Fruit fly (Drosophila melanogaster) whole organism, prepupa: Measurements from ENCODE around the gene CG5707.
A peak's percentile ranks its signal among the peaks of the same experiment; 100 is the strongest.

ENCODE experiments used
- CG10631 ChIP-seq: fragments of 200-800 bp; sonication (Bioruptor generic); optimal IDR thresholded peaks from 2 replicates; lab custom pipeline; 2016; ENCODE audit warnings: missing biosample characterization, missing genetic modification characterization
- CG10669 ChIP-seq: fragments of 200-800 bp; sonication (Bioruptor generic); optimal IDR thresholded peaks from 3 replicates; lab custom pipeline; 2018; ENCODE audit warnings: missing biosample characterization, mild to moderate bottlenecking, missing genetic modification characterization, moderate library complexity
- CG11294 ChIP-seq: fragments of 200-800 bp; sonication (Bioruptor generic); IDR thresholded peaks from 2 replicates; pipeline ENCODE4 v1.3.6; 2022; ENCODE audit warnings: missing biosample characterization, missing genetic modification characterization
- CG15336 ChIP-seq: fragments of 200-800 bp; sonication (Bioruptor generic); IDR thresholded peaks from 2 replicates; pipeline ENCODE4 v1.3.6; 2022; ENCODE audit warnings: missing biosample characterization, missing genetic modification characterization
- CG1621 ChIP-seq: fragments of 200-800 bp; sonication (Bioruptor generic); optimal IDR thresholded peaks from 3 replicates; lab custom pipeline; 2018; ENCODE audit warnings: missing biosample characterization, mild to moderate bottlenecking, missing genetic modification characterization
- CG16779 ChIP-seq: fragments of 200-800 bp; sonication (Bioruptor generic); optimal IDR thresholded peaks from 3 replicates; lab custom pipeline; 2017; ENCODE audit warnings: missing biosample characterization, mild to moderate bottlenecking, missing genetic modification characterization
- CG3032 ChIP-seq: fragments of 200-800 bp; optimal IDR thresholded peaks from 2 replicates; lab custom pipeline; 2019; ENCODE audit warnings: missing biosample characterization, mild to moderate bottlenecking, missing genetic modification characterization, moderate library complexity
- CG32006 ChIP-seq: fragments of 200-800 bp; sonication (Bioruptor generic); optimal IDR thresholded peaks from 3 replicates; lab custom pipeline; 2017; ENCODE audit warnings: missing biosample characterization, mild to moderate bottlenecking, missing genetic modification characterization
- CG34406 ChIP-seq: fragments of 200-800 bp; sonication (Bioruptor generic); optimal IDR thresholded peaks from 3 replicates; lab custom pipeline; 2016; ENCODE audit warnings: missing biosample characterization, missing genetic modification characterization
- CG3919 ChIP-seq: fragments of 200-800 bp; sonication (Bioruptor generic); optimal IDR thresholded peaks from 3 replicates; lab custom pipeline; 2016; ENCODE audit warnings: missing biosample characterization, missing genetic modification characterization
- CG6808 ChIP-seq: fragments of 200-800 bp; sonication (Bioruptor generic); optimal IDR thresholded peaks from 3 replicates; lab custom pipeline; 2017; ENCODE audit warnings: missing biosample characterization, missing genetic modification characterization, mild to moderate bottlenecking, moderate library complexity, missing genetic modification reagents
- CG7368 ChIP-seq: fragments of 200-800 bp; sonication (Bioruptor generic); optimal IDR thresholded peaks from 3 replicates; lab custom pipeline; 2016; ENCODE audit warnings: missing biosample characterization, missing genetic modification characterization
- CG8632 ChIP-seq: fragments of 200-800 bp; sonication (Bioruptor generic); optimal IDR thresholded peaks from 3 replicates; lab custom pipeline; 2016; ENCODE audit warnings: missing biosample characterization, missing genetic modification characterization
- CG9139 ChIP-seq: fragments of 200-800 bp; sonication (Bioruptor generic); optimal IDR thresholded peaks from 3 replicates; lab custom pipeline; 2017; ENCODE audit warnings: missing biosample characterization, mild to moderate bottlenecking, missing genetic modification characterization
- Eip75B ChIP-seq: fragments of 200-800 bp; sonication (Bioruptor generic); optimal IDR thresholded peaks from 3 replicates; lab custom pipeline; 2016; ENCODE audit warnings: missing biosample characterization, missing genetic modification characterization
- Eip78C ChIP-seq: fragments of 200-800 bp; sonication (Bioruptor generic); peaks from one replicate; lab custom pipeline; 2016; ENCODE audit warnings: missing biosample characterization, missing genetic modification characterization
- Eip93F ChIP-seq: fragments of 200-800 bp; sonication (Bioruptor generic); optimal IDR thresholded peaks from 2 replicates; lab custom pipeline; 2016; ENCODE audit warnings: missing biosample characterization, mild to moderate bottlenecking, missing genetic modification characterization
- Ets96B ChIP-seq: fragments of 200-800 bp; optimal IDR thresholded peaks from 2 replicates; lab custom pipeline; 2019; ENCODE audit warnings: missing biosample characterization, mild to moderate bottlenecking, missing genetic modification characterization, moderate library complexity
- Gug ChIP-seq: fragments of 200-800 bp; sonication (Bioruptor generic); IDR thresholded peaks from 2 replicates; pipeline ENCODE4 v1.3.6; 2022; ENCODE audit warnings: missing biosample characterization, missing genetic modification characterization
- Hr38 ChIP-seq: sonication (Bioruptor generic); optimal IDR thresholded peaks from 2 replicates; lab custom pipeline; 2016; ENCODE audit warnings: missing biosample characterization, missing genetic modification characterization
- Hr39 ChIP-seq: fragments of 200-800 bp; sonication (Bioruptor generic); optimal IDR thresholded peaks from 2 replicates; lab custom pipeline; 2016; ENCODE audit warnings: missing biosample characterization, missing genetic modification characterization
- Hr4 ChIP-seq: fragments of 200-800 bp; sonication (Bioruptor generic); optimal IDR thresholded peaks from 3 replicates; lab custom pipeline; 2016; ENCODE audit warnings: missing biosample characterization, missing genetic modification characterization
- Lpt ChIP-seq: fragments of 200-800 bp; sonication (Bioruptor generic); optimal IDR thresholded peaks from 3 replicates; lab custom pipeline; 2016; ENCODE audit warnings: missing biosample characterization, missing genetic modification characterization
- OdsH ChIP-seq: fragments of 200-800 bp; sonication (Bioruptor generic); optimal IDR thresholded peaks from 3 replicates; lab custom pipeline; 2016; ENCODE audit warnings: missing biosample characterization, missing genetic modification characterization
- Smox ChIP-seq: fragments of 200-800 bp; sonication (Bioruptor generic); optimal IDR thresholded peaks from 3 replicates; lab custom pipeline; 2016; ENCODE audit warnings: missing biosample characterization, missing genetic modification characterization
- Sox102F ChIP-seq: fragments of 200-800 bp; sonication (Bioruptor generic); optimal IDR thresholded peaks from 2 replicates; lab custom pipeline; 2016; ENCODE audit warnings: missing biosample characterization, mild to moderate bottlenecking, missing genetic modification characterization
- Sox14 ChIP-seq: fragments of 200-800 bp; sonication (Bioruptor generic); optimal IDR thresholded peaks from 3 replicates; lab custom pipeline; 2016; ENCODE audit warnings: missing biosample characterization, missing genetic modification characterization
- cyc ChIP-seq: fragments of 200-800 bp; sonication (Bioruptor generic); optimal IDR thresholded peaks from 3 replicates; lab custom pipeline; 2016; ENCODE audit warnings: missing biosample characterization, missing genetic modification characterization
- dac ChIP-seq: fragments of 200-800 bp; sonication (Bioruptor generic); optimal IDR thresholded peaks from 2 replicates; lab custom pipeline; 2017; ENCODE audit warnings: missing biosample characterization, mild to moderate bottlenecking, missing genetic modification characterization
- fd85E ChIP-seq: fragments of 200-800 bp; sonication (Bioruptor generic); optimal IDR thresholded peaks from 3 replicates; lab custom pipeline; 2016; ENCODE audit warnings: missing biosample characterization, missing genetic modification characterization
- fkh ChIP-seq: fragments of 200-800 bp; sonication (Bioruptor generic); optimal IDR thresholded peaks from 3 replicates; lab custom pipeline; 2017; ENCODE audit warnings: missing biosample characterization, mild to moderate bottlenecking, missing genetic modification characterization, moderate library complexity
- net ChIP-seq: fragments of 200-800 bp; sonication (Bioruptor generic); optimal IDR thresholded peaks from 3 replicates; lab custom pipeline; 2016; ENCODE audit warnings: missing biosample characterization, missing genetic modification characterization
- pdm3 ChIP-seq: fragments of 200-800 bp; sonication (Bioruptor generic); optimal IDR thresholded peaks from 3 replicates; lab custom pipeline; 2016; ENCODE audit warnings: missing biosample characterization, missing genetic modification characterization
- salr ChIP-seq, 2 experiments: fragments of 200-800 bp; sonication (Bioruptor generic); optimal IDR thresholded peaks; 3 replicates each; lab custom pipeline; 2016 to 2018; ENCODE audit warnings: missing biosample characterization in 2 of 2, missing genetic modification characterization in 2 of 2, mild to moderate bottlenecking in 1 of 2
- svp ChIP-seq: fragments of 200-800 bp; sonication (Bioruptor generic); peaks from one replicate; lab custom pipeline; 2016; ENCODE audit warnings: missing biosample characterization, missing genetic modification characterization
- topi ChIP-seq: fragments of 200-800 bp; sonication (Bioruptor generic); optimal IDR thresholded peaks from 3 replicates; lab custom pipeline; 2016; ENCODE audit warnings: missing biosample characterization, missing genetic modification characterization
- vri ChIP-seq: fragments of 200-800 bp; sonication (Bioruptor generic); optimal IDR thresholded peaks from 3 replicates; lab custom pipeline; 2016; ENCODE audit warnings: missing biosample characterization, mild to moderate bottlenecking, missing genetic modification characterization

CG5707 gene

dm6 chr3L:2191994-2192450, at the start of gene CG5707:
Gene CG5707, minus strand, starts transcription at chr3L:2192221.
- peak; percentile 16 for TF ChIP-seq Eip78C (GFP tag; lab: Kevin White, UChicago)
- no peak for TF ChIP-seq CG1621 (tag; lab: Kevin White, UChicago)
- TF ChIP-seq net = no peak
- no peak for TF ChIP-seq Hr38 (GFP tag; lab: Kevin White, UChicago)

- TF ChIP-seq CG34406 = no peak
- peak; percentile 46 for TF ChIP-seq vri (GFP tag; lab: Kevin White, UChicago)
- TF ChIP-seq fd85E (GFP tag; lab: Kevin White, UChicago) = no peak
- no peak for TF ChIP-seq net
- TF ChIP-seq CG11294 (GFP tag; lab: Robert Waterston, UW) = no peak
- TF ChIP-seq svp (GFP tag; lab: Kevin White, UChicago) = peak; percentile 78
- no peak for TF ChIP-seq Lpt (GFP tag; lab: Kevin White, UChicago)
- TF ChIP-seq Sox14 (GFP tag; lab: Kevin White, UChicago) = no peak
- TF ChIP-seq CG32006 (GFP tag; lab: Kevin White, UChicago) = no peak
- TF ChIP-seq topi (GFP tag; lab: Kevin White, UChicago) = no peak
- no peak for TF ChIP-seq CG15336 (GFP tag; lab: Robert Waterston, UW)
- no peak for TF ChIP-seq Hr4
Measured at dm6 chr3L:2237543-2238233, 45.7 kb upstream of the CG5707 start, which contains the start of gene ACXD. Gene ACXD, plus strand, starts transcription at chr3L:2237608.

dm6 chr3L:2237034-2237433, 45.0 kb upstream of the CG5707 start, which contains the start of gene CG9018:
Gene CG9018, minus strand, starts transcription at chr3L:2237076.
- TF ChIP-seq OdsH (no peak), CG10669 (GFP tag; lab: Kevin White, UChicago) (no peak), Eip78C (GFP tag; lab: Kevin White, UChicago) (no peak), salr (GFP tag; optimal IDR thresholded peaks at IDR 0.05; lab: Kevin White, UChicago) (no peak), fkh (GFP tag; lab: Kevin White, UChicago) (no peak), CG8632 (GFP tag; lab: Kevin White, UChicago) (no peak), cyc (GFP tag; lab: Kevin White, UChicago) (no peak), dac (no peak), Hr38 (GFP tag; lab: Kevin White, UChicago) (no peak), Ets96B (tag; lab: Kevin White, UChicago) (no peak), CG16779 (tag; lab: Kevin White, UChicago) (no peak), Eip75B (GFP tag; lab: Kevin White, UChicago) (no peak), CG7368 (no peak), CG6808 (GFP tag; lab: Kevin White, UChicago) (no peak), pdm3 (no peak), CG15336 (GFP tag; lab: Robert Waterston, UW) (no peak), CG9139 (no peak)
- TF ChIP-seq, all 60 proteins: peak for 0

- no peak for TF ChIP-seq CG3919 (GFP tag; lab: Kevin White, UChicago)
- TF ChIP-seq fkh (GFP tag; lab: Kevin White, UChicago) = no peak
- TF ChIP-seq CG7368 = peak; percentile 53
- TF ChIP-seq CG3032 (tag; lab: Kevin White, UChicago) = no peak
- TF ChIP-seq Smox (GFP tag; lab: Kevin White, UChicago) = no peak
- TF ChIP-seq CG10631 (GFP tag; lab: Kevin White, UChicago) = no peak
- no peak for TF ChIP-seq Sox102F (GFP tag; lab: Kevin White, UChicago)
- TF ChIP-seq Eip78C (GFP tag; lab: Kevin White, UChicago) = peak; percentile 45
- TF ChIP-seq CG8632 (GFP tag; lab: Kevin White, UChicago) = no peak
- no peak for TF ChIP-seq dac
- TF ChIP-seq Gug (GFP tag; lab: Robert Waterston, UW) = no peak
- TF ChIP-seq Eip93F (GFP tag; lab: Kevin White, UChicago) = no peak
- no peak for TF ChIP-seq Hr39 (GFP tag; lab: Kevin White, UChicago)
Measured at dm6 chr3L:2229172-2229696, 37.2 kb upstream of the CG5707 start, which contains the start of gene Oseg2. Gene Oseg2, plus strand, starts transcription at chr3L:2229646.
